Worm (Caenorhabditis elegans) whole organism, young adult: ENCODE data around the gene D1044.6.

Experiments
- ama-1 ChIP-seq, 3 experiments: fragments of 150-350 bp in 1 of 3; sonication (generic microtip) in 2 of 3; optimal IDR thresholded peaks; 2 replicates each; lab custom pipeline; 2014 to 2018; ENCODE audit warnings: missing biosample characterization in 2 of 3, missing genetic modification characterization in 2 of 3, missing genetic modification reagents in 2 of 3
- attf-6 ChIP-seq: fragments of 200-800 bp; sonication (Bioruptor generic); IDR thresholded peaks from 2 replicates; pipeline ENCODE4 v1.3.6; 2022; ENCODE audit warnings: missing genetic modification reagents, missing genetic modification characterization, missing compliant biosample characterization
- ceh-100 ChIP-seq: fragments of 200-800 bp; sonication (Bioruptor generic); IDR thresholded peaks from 2 replicates; pipeline ENCODE4 v1.3.6; 2022; ENCODE audit warnings: missing genetic modification reagents, missing genetic modification characterization, missing compliant biosample characterization
- ceh-91 ChIP-seq: fragments of 200-800 bp; sonication (Bioruptor generic); IDR thresholded peaks from 2 replicates; pipeline ENCODE4 v1.3.6; 2022; ENCODE audit warnings: missing genetic modification reagents, missing genetic modification characterization, missing compliant biosample characterization
- hlh-12 ChIP-seq: sonication (generic microtip); optimal IDR thresholded peaks from 2 replicates; lab custom pipeline; 2016; ENCODE audit warnings: missing genetic modification characterization, missing compliant biosample characterization
- madf-6 ChIP-seq: fragments of 200-800 bp; sonication (Bioruptor generic); IDR thresholded peaks from 2 replicates; pipeline ENCODE4 v1.3.6; 2022; ENCODE audit warnings: missing genetic modification reagents, missing genetic modification characterization, missing compliant biosample characterization
- nfya-1 ChIP-seq: sonication (generic microtip); optimal IDR thresholded peaks from 2 replicates; lab custom pipeline; 2017; ENCODE audit warnings: antibody characterized with exemption, missing compliant biosample characterization, missing genetic modification characterization, borderline replicate concordance; ENCODE audit not compliant: insufficient read depth
- nhr-90 ChIP-seq: sonication (generic microtip); optimal IDR thresholded peaks from 2 replicates; lab custom pipeline; 2016; ENCODE audit warnings: missing genotype, mild to moderate bottlenecking, missing genetic modification characterization, missing compliant biosample characterization
- somi-1 ChIP-seq: fragments of 200-800 bp; sonication (Bioruptor generic); optimal IDR thresholded peaks from 2 replicates; lab custom pipeline; 2018; ENCODE audit warnings: mild to moderate bottlenecking, missing genetic modification characterization, missing compliant biosample characterization

DNA sequence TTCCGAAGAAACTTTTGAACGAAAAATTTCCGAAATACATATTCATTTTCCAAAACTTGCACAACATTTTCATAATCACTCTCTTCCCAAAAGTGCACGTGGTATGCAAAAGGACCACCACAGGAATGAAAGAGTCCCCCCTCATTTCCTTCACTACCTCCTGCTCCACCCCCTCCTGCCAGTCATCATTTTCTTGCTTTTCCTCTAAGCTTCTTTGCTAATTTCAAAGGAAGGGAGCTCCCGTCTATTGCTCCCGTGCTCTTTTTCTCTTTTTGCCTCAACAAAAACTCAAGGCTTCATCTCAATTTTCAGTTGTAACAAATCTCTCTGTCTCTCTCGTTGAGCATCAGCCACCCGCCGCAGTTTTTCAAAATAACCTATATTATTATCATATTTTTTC lies 29.8 kb upstream of the D1044.6 start:
- no peak for TF ChIP-seq ceh-91
- TF ChIP-seq attf-6 (GFP tag; lab: Robert Waterston, UW) = no peak
- no peak for TF ChIP-seq madf-6 (GFP tag; lab: Robert Waterston, UW)
- no peak for TF ChIP-seq hlh-12 (tag; lab: Kevin White, UChicago)
- no peak for TF ChIP-seq nhr-90 (tag; lab: Kevin White, UChicago)
- no peak for TF ChIP-seq somi-1 (GFP tag; lab: Kevin White, UChicago)
- no peak for TF ChIP-seq ceh-100 (GFP tag; lab: Robert Waterston, UW)
- TF ChIP-seq nfya-1 (tag; lab: Kevin White, UChicago) = no peak
- TF ChIP-seq ama-1 (optimal IDR thresholded peaks at IDR 0.05; lab: Kevin White, UChicago) = no peak
- TF ChIP-seq ama-1 (GFP tag; optimal IDR thresholded peaks at IDR 0.05; lab: Kevin White, UChicago) = no peak
